ENCODE assay signal across 2 fruit fly cellular contexts in the genomic region with DNA sequence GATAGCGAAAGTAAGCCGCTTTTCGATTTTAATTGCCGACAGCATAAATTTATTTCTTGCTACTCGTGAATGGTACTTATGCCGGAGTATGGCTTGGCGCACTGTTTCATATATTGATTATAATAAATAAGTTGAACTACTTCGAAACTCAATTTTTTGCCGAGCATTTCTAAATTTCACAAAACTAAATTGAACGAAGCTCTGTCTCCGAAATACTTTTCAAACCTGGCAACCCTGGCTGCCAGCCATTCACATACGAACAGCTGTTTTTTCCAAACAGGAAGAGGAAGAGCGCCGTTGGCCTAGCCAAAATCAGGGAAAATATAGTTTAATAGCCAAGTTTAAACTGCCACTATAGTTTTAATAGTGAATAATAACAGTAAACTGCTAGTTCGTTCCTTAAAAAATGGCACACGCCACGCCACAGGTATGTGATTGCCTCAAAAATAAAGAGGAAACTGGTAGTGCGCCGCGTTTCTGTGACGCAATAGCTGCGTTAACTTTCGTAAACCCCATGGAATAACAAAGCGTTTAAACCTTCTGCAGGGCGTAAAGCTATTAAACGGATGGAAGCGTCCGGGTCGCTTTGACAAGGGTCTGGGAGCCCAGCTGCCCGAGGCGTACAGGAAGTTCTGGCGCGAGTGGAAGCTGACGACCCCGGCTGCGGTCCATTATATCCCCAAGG.
TF ChIP-seq lines count a peak whose summit lies in the region.

mRpL28 (plus strand) TSS at position 246 of the 685 bp plus-strand sequence.

TF ChIP-seq in whole organism, adult, 20 proteins besides CTCF, POLR2A, EP300 and RAD21 (continued from another document):
- TF ChIP-seq CG11617 (GFP tag; optimal IDR thresholded peaks at IDR 0.05; lab: Kevin White, UChicago), result peak; percentile 11
- TF ChIP-seq CG7045 (GFP tag; optimal IDR thresholded peaks at IDR 0.05; lab: Kevin White, UChicago), result no peak
- TF ChIP-seq Mnt (GFP tag; optimal IDR thresholded peaks at IDR 0.05; lab: Kevin White, UChicago), result peak; percentile 44

TF ChIP-seq in whole organism, embryonic, 481 proteins besides CTCF, POLR2A, EP300 and RAD21 (continued from another document and continues in another):
- TF ChIP-seq Hmr (GFP tag; optimal IDR thresholded peaks at IDR 0.05; lab: Kevin White, UChicago) (no peak), CG10267 (tag; optimal IDR thresholded peaks at IDR 0.05; lab: Kevin White, UChicago) (peak; percentile 29), wek (GFP tag; optimal IDR thresholded peaks at IDR 0.05; lab: Kevin White, UChicago) (no peak), cato (GFP tag; optimal IDR thresholded peaks at IDR 0.05; lab: Kevin White, UChicago; ENCODE audit: borderline replicate concordance) (no peak), en (GFP tag; optimal IDR thresholded peaks at IDR 0.05; lab: Kevin White, UChicago) (no peak), ftz-f1 (GFP tag; optimal IDR thresholded peaks at IDR 0.05; lab: Kevin White, UChicago) (no peak), CG6683 (GFP tag; optimal IDR thresholded peaks at IDR 0.05; lab: Kevin White, UChicago) (peak; percentile 20), NC2α (GFP tag; optimal IDR thresholded peaks at IDR 0.05; lab: Kevin White, UChicago) (no peak), Bdp1 (GFP tag; optimal IDR thresholded peaks at IDR 0.05; lab: Kevin White, UChicago) (no peak), salm (tag; optimal IDR thresholded peaks at IDR 0.05; lab: Kevin White, UChicago) (no peak), dati (GFP tag; IDR thresholded peaks at IDR 0.05; lab: Robert Waterston, UW) (no peak), pan (optimal IDR thresholded peaks at IDR 0.05; lab: Kevin White, UChicago) (no peak), pan (GFP tag; optimal IDR thresholded peaks at IDR 0.05 in 1 of 2, IDR thresholded peaks at IDR 0.05 in 1 of 2) (no peak), MTF-1 (GFP tag; optimal IDR thresholded peaks at IDR 0.05; lab: Kevin White, UChicago; ENCODE audit: borderline replicate concordance) (no peak), jumu (GFP tag; optimal IDR thresholded peaks at IDR 0.05; lab: Kevin White, UChicago) (no peak), CG4730 (GFP tag; IDR thresholded peaks at IDR 0.05; lab: Robert Waterston, UW) (no peak), CG9797 (GFP tag; optimal IDR thresholded peaks at IDR 0.05; lab: Kevin White, UChicago) (peak; percentile 21), CG15601 (tag; optimal IDR thresholded peaks at IDR 0.05; lab: Kevin White, UChicago) (peak; percentile 21), Hr78 (GFP tag; optimal IDR thresholded peaks at IDR 0.05; lab: Kevin White, UChicago) (no peak), Max (GFP tag; optimal IDR thresholded peaks at IDR 0.05; lab: Kevin White, UChicago) (no peak), BEAF-32 (GFP tag; optimal IDR thresholded peaks at IDR 0.05; lab: Kevin White, UChicago) (peak; percentile 40), CG13424 (tag; optimal IDR thresholded peaks at IDR 0.05; lab: Kevin White, UChicago) (peak; percentile 44), unc-4 (GFP tag; IDR thresholded peaks at IDR 0.05; lab: Robert Waterston, UW; ENCODE audit: partially characterized antibody) (peak; percentile 54), CG15514 (GFP tag; optimal IDR thresholded peaks at IDR 0.05; lab: Kevin White, UChicago) (peak; percentile 26), ci (GFP tag; IDR thresholded peaks at IDR 0.05; lab: Robert Waterston, UW) (0 out of 3 replicates have a peak, but pooled peaks have one; percentile 56), HLH4C (GFP tag; IDR thresholded peaks at IDR 0.05; lab: Robert Waterston, UW; ENCODE audit: partially characterized antibody) (0 out of 3 replicates have a peak, but pooled peaks have one; percentile 13), stwl (tag; optimal IDR thresholded peaks at IDR 0.05; lab: Kevin White, UChicago) (peak; percentile 92), dimm (GFP tag; IDR thresholded peaks at IDR 0.05; lab: Robert Waterston, UW) (no peak), BtbVII (GFP tag; optimal IDR thresholded peaks at IDR 0.05; lab: Kevin White, UChicago) (peak; percentile 14), zen (tag; optimal IDR thresholded peaks at IDR 0.05; lab: Kevin White, UChicago) (no peak), Nf-YC (tag; optimal IDR thresholded peaks at IDR 0.05; lab: Kevin White, UChicago) (peak; percentile 40), CG17186 (GFP tag; optimal IDR thresholded peaks at IDR 0.05; lab: Kevin White, UChicago) (peak; percentile 10), Hsf (GFP tag; optimal IDR thresholded peaks at IDR 0.05; lab: Kevin White, UChicago) (no peak), Tbp (GFP tag; optimal IDR thresholded peaks at IDR 0.05; lab: Kevin White, UChicago) (no peak), exex (tag; optimal IDR thresholded peaks at IDR 0.05; lab: Kevin White, UChicago) (no peak), Lpt (GFP tag; optimal IDR thresholded peaks at IDR 0.05; lab: Kevin White, UChicago) (no peak), ap (GFP tag; IDR thresholded peaks at IDR 0.05; lab: Robert Waterston, UW) (no peak), CG9437 (GFP tag; optimal IDR thresholded peaks at IDR 0.05; lab: Kevin White, UChicago) (peak; percentile 28), Oaz (GFP tag; IDR thresholded peaks at IDR 0.05; lab: Robert Waterston, UW) (no peak), prd (optimal IDR thresholded peaks at IDR 0.05; lab: Kevin White, UChicago) (no peak), prd (GFP tag; IDR thresholded peaks at IDR 0.05; lab: Robert Waterston, UW) (0 out of 3 replicates have a peak, but pooled peaks have one; percentile 26), CG14860 (GFP tag; IDR thresholded peaks at IDR 0.05; lab: Robert Waterston, UW; ENCODE audit: partially characterized antibody) (no peak), CG4617 (GFP tag; optimal IDR thresholded peaks at IDR 0.05; lab: Kevin White, UChicago; ENCODE audit: borderline replicate concordance) (peak; percentile 54), E2f2 (GFP tag; IDR thresholded peaks at IDR 0.05; lab: Robert Waterston, UW) (0 out of 2 replicates have a peak, but pooled peaks have one; percentile 7), CG3281 (GFP tag; optimal IDR thresholded peaks at IDR 0.05; lab: Kevin White, UChicago) (peak; percentile 46), sens (GFP tag; lab: Kevin White, UChicago) (peak; percentile 87), vvl (GFP tag; IDR thresholded peaks at IDR 0.05; lab: Robert Waterston, UW) (no peak; the same call in 1 of the 2 replicates), HmgD (GFP tag; optimal IDR thresholded peaks at IDR 0.05; lab: Kevin White, UChicago) (no peak), Atf6 (GFP tag; IDR thresholded peaks at IDR 0.05; lab: Robert Waterston, UW) (no peak; the same call in 1 of the 2 replicates), CG3847 (GFP tag; IDR thresholded peaks at IDR 0.05; lab: Robert Waterston, UW) (no peak), CG14710 (tag; optimal IDR thresholded peaks at IDR 0.05; lab: Kevin White, UChicago) (peak; percentile 31), fd96Cb (tag; optimal IDR thresholded peaks at IDR 0.05; lab: Kevin White, UChicago) (no peak), CG10979 (tag; optimal IDR thresholded peaks at IDR 0.05; lab: Kevin White, UChicago) (no peak), row (GFP tag; IDR thresholded peaks at IDR 0.05; lab: Robert Waterston, UW) (peak; percentile 74), CG18011 (GFP tag; optimal IDR thresholded peaks at IDR 0.05; lab: Kevin White, UChicago) (no peak), bbx (GFP tag; IDR thresholded peaks at IDR 0.05; lab: Robert Waterston, UW; ENCODE audit: partially characterized antibody) (peak; percentile 56; the same call in 1 of the 2 replicates), lov (optimal IDR thresholded peaks at IDR 0.05; lab: Kevin White, UChicago) (no peak), lov (GFP tag; IDR thresholded peaks at IDR 0.05; lab: Robert Waterston, UW) (no peak), CG10431 (GFP tag; optimal IDR thresholded peaks at IDR 0.05; lab: Kevin White, UChicago) (peak; percentile 1), inv (GFP tag; IDR thresholded peaks at IDR 0.05; lab: Robert Waterston, UW; ENCODE audit: partially characterized antibody) (peak; percentile 19; the same call in 1 of the 2 replicates), bsh (GFP tag; optimal IDR thresholded peaks at IDR 0.05; lab: Kevin White, UChicago) (peak in 1 of 2 experiments; percentile 18), CG9727 (GFP tag; optimal IDR thresholded peaks at IDR 0.05; lab: Kevin White, UChicago) (no peak), Mes4 (GFP tag; optimal IDR thresholded peaks at IDR 0.05; lab: Kevin White, UChicago) (no peak), Doc3 (GFP tag; IDR thresholded peaks at IDR 0.05; lab: Robert Waterston, UW; ENCODE audit: partially characterized antibody) (peak; percentile 21; the same call in 1 of the 3 replicates), phol (tag; optimal IDR thresholded peaks at IDR 0.05; lab: Kevin White, UChicago) (peak; percentile 70), CG12071 (GFP tag; optimal IDR thresholded peaks at IDR 0.05; lab: Kevin White, UChicago) (no peak), H2.0 (GFP tag; IDR thresholded peaks at IDR 0.05; lab: Robert Waterston, UW) (no peak), CG31224 (GFP tag; IDR thresholded peaks at IDR 0.05; lab: Robert Waterston, UW) (no peak), crp (GFP tag; optimal IDR thresholded peaks at IDR 0.05; lab: Kevin White, UChicago) (peak; percentile 55 to 95), CG16863 (GFP tag; optimal IDR thresholded peaks at IDR 0.05; lab: Kevin White, UChicago) (no peak), Dek (tag; optimal IDR thresholded peaks at IDR 0.05; lab: Kevin White, UChicago) (no peak), CG17568 (GFP tag; optimal IDR thresholded peaks at IDR 0.05; lab: Kevin White, UChicago) (no peak), CG1603 (tag; optimal IDR thresholded peaks at IDR 0.05; lab: Kevin White, UChicago) (peak; percentile 42), btn (GFP tag; optimal IDR thresholded peaks at IDR 0.05; lab: Kevin White, UChicago) (no peak), ro (GFP tag; IDR thresholded peaks at IDR 0.05; lab: Robert Waterston, UW) (no peak), CG3163 (GFP tag; optimal IDR thresholded peaks at IDR 0.05; lab: Kevin White, UChicago) (no peak), CG13287 (GFP tag; IDR thresholded peaks at IDR 0.05; lab: Robert Waterston, UW; ENCODE audit: partially characterized antibody) (peak; percentile 72; the same call in 1 of the 2 replicates), gfzf (GFP tag; optimal IDR thresholded peaks at IDR 0.05; lab: Kevin White, UChicago) (peak; percentile 13), slbo (GFP tag; IDR thresholded peaks at IDR 0.05; lab: Robert Waterston, UW) (peak; percentile 42; the same call in 1 of the 2 replicates), shn (GFP tag; optimal IDR thresholded peaks at IDR 0.05; lab: Kevin White, UChicago) (no peak), CG13624 (GFP tag; optimal IDR thresholded peaks at IDR 0.05; lab: Kevin White, UChicago) (peak; percentile 59), tx (GFP tag; optimal IDR thresholded peaks at IDR 0.05; lab: Kevin White, UChicago) (no peak), peb (GFP tag; IDR thresholded peaks at IDR 0.05; lab: Robert Waterston, UW) (no peak), Eip74EF (GFP tag; optimal IDR thresholded peaks at IDR 0.05; lab: Kevin White, UChicago) (peak in 1 of 2 experiments; percentile 38), Hr51 (GFP tag; optimal IDR thresholded peaks at IDR 0.05; lab: Kevin White, UChicago) (no peak), ATbp (GFP tag; optimal IDR thresholded peaks at IDR 0.05; lab: Kevin White, UChicago) (no peak), CG10321 (GFP tag; IDR thresholded peaks at IDR 0.05; lab: Robert Waterston, UW) (no peak), CG11456 (GFP tag; IDR thresholded peaks at IDR 0.05; lab: Robert Waterston, UW) (no peak), CG43689 (GFP tag; IDR thresholded peaks at IDR 0.05; lab: Robert Waterston, UW) (no peak), Rfx (GFP tag; IDR thresholded peaks at IDR 0.05; lab: Robert Waterston, UW) (no peak), CG12155 (GFP tag; optimal IDR thresholded peaks at IDR 0.05; lab: Kevin White, UChicago) (no peak), Nf-YB (GFP tag; optimal IDR thresholded peaks at IDR 0.05; lab: Kevin White, UChicago) (no peak), CG30020 (tag; optimal IDR thresholded peaks at IDR 0.05; lab: Kevin White, UChicago) (peak; percentile 39), CG33213 (GFP tag; optimal IDR thresholded peaks at IDR 0.05; lab: Kevin White, UChicago) (no peak), gsb-n (tag; optimal IDR thresholded peaks at IDR 0.05; lab: Kevin White, UChicago) (no peak), CG14014 (GFP tag; IDR thresholded peaks at IDR 0.05; lab: Robert Waterston, UW) (no peak), Trl (optimal IDR thresholded peaks at IDR 0.05; lab: Kevin White, UChicago) (no peak), Trl (GFP tag; optimal IDR thresholded peaks at IDR 0.05; lab: Kevin White, UChicago) (peak; percentile 15), grau (tag; optimal IDR thresholded peaks at IDR 0.05; lab: Kevin White, UChicago) (peak; percentile 37), MBD-R2 (GFP tag; IDR thresholded peaks at IDR 0.05; lab: Robert Waterston, UW) (peak; percentile 92), CG17385 (GFP tag; optimal IDR thresholded peaks at IDR 0.05; lab: Kevin White, UChicago) (peak; percentile 98), CG8478 (optimal IDR thresholded peaks at IDR 0.05; lab: Kevin White, UChicago) (no peak), lilli (GFP tag; optimal IDR thresholded peaks at IDR 0.05; lab: Kevin White, UChicago) (peak; percentile 12), pzg (GFP tag; optimal IDR thresholded peaks at IDR 0.05; lab: Kevin White, UChicago) (peak; percentile 44), nmo (GFP tag; optimal IDR thresholded peaks at IDR 0.05; lab: Kevin White, UChicago) (peak; percentile 12), chif (GFP tag; optimal IDR thresholded peaks at IDR 0.05; lab: Kevin White, UChicago) (no peak), slou (GFP tag; optimal IDR thresholded peaks at IDR 0.05; lab: Kevin White, UChicago) (no peak), NC2β (GFP tag; optimal IDR thresholded peaks at IDR 0.05; lab: Kevin White, UChicago) (no peak), crol (GFP tag; IDR thresholded peaks at IDR 0.05; lab: Robert Waterston, UW) (no peak), CG32767 (GFP tag; IDR thresholded peaks at IDR 0.05; lab: Robert Waterston, UW) (no peak), pb (GFP tag; optimal IDR thresholded peaks at IDR 0.05; lab: Kevin White, UChicago) (no peak), CG32532 (GFP tag; IDR thresholded peaks at IDR 0.05; lab: Robert Waterston, UW) (peak; percentile 15; the same call in 1 of the 2 replicates), CG17359 (tag; optimal IDR thresholded peaks at IDR 0.05; lab: Kevin White, UChicago) (no peak), CG2712 (tag; optimal IDR thresholded peaks at IDR 0.05; lab: Kevin White, UChicago) (peak; percentile 41), CG12942 (GFP tag; optimal IDR thresholded peaks at IDR 0.05; lab: Kevin White, UChicago) (no peak), CG10959 (GFP tag; IDR thresholded peaks at IDR 0.05; lab: Robert Waterston, UW) (no peak), CG13775 (GFP tag; optimal IDR thresholded peaks at IDR 0.05; lab: Kevin White, UChicago) (no peak), CG6689 (GFP tag; IDR thresholded peaks at IDR 0.05; lab: Robert Waterston, UW) (0 out of 2 replicates have a peak, but pooled peaks have one; percentile 4), Fer1 (GFP tag; optimal IDR thresholded peaks at IDR 0.05; lab: Kevin White, UChicago) (peak; percentile 50), Ets65A (GFP tag; lab: Kevin White, UChicago) (peak; percentile 14)
